Fruit fly (Drosophila melanogaster) whole organism, prepupa: ENCODE data around the gene Cp18.

Experiments
- Blimp-1 ChIP-seq: fragments of 200-800 bp; sonication (Bioruptor generic); optimal IDR thresholded peaks from 3 replicates; lab custom pipeline; 2017; ENCODE audit warnings: missing biosample characterization, missing genetic modification characterization, mild to moderate bottlenecking, moderate library complexity, missing genetic modification reagents
- CG11294 ChIP-seq: fragments of 200-800 bp; sonication (Bioruptor generic); IDR thresholded peaks from 2 replicates; pipeline ENCODE4 v1.3.6; 2022; ENCODE audit warnings: missing biosample characterization, missing genetic modification characterization
- CG11762 ChIP-seq: fragments of 200-800 bp; sonication (Bioruptor generic); optimal IDR thresholded peaks from 3 replicates; lab custom pipeline; 2016; ENCODE audit warnings: missing biosample characterization, missing genetic modification characterization; ENCODE audit not compliant: insufficient read depth
- CG11902 ChIP-seq: fragments of 200-800 bp; sonication (Bioruptor generic); optimal IDR thresholded peaks from 3 replicates; lab custom pipeline; 2016; ENCODE audit warnings: missing biosample characterization, missing genetic modification characterization
- CG15336 ChIP-seq: fragments of 200-800 bp; sonication (Bioruptor generic); IDR thresholded peaks from 2 replicates; pipeline ENCODE4 v1.3.6; 2022; ENCODE audit warnings: missing biosample characterization, missing genetic modification characterization
- CG1621 ChIP-seq: fragments of 200-800 bp; sonication (Bioruptor generic); optimal IDR thresholded peaks from 3 replicates; lab custom pipeline; 2018; ENCODE audit warnings: missing biosample characterization, mild to moderate bottlenecking, missing genetic modification characterization
- CG3032 ChIP-seq: fragments of 200-800 bp; optimal IDR thresholded peaks from 2 replicates; lab custom pipeline; 2019; ENCODE audit warnings: missing biosample characterization, mild to moderate bottlenecking, missing genetic modification characterization, moderate library complexity
- CG34406 ChIP-seq: fragments of 200-800 bp; sonication (Bioruptor generic); optimal IDR thresholded peaks from 3 replicates; lab custom pipeline; 2016; ENCODE audit warnings: missing biosample characterization, missing genetic modification characterization
- CG4318 ChIP-seq: fragments of 200-800 bp; sonication (Bioruptor generic); optimal IDR thresholded peaks from 3 replicates; lab custom pipeline; 2017; ENCODE audit warnings: missing biosample characterization, mild to moderate bottlenecking, missing genetic modification characterization
- CG6163 ChIP-seq: fragments of 200-800 bp; sonication (Bioruptor generic); IDR thresholded peaks from 3 replicates; pipeline ENCODE4 v1.3.6; 2022; ENCODE audit warnings: missing biosample characterization, missing genetic modification characterization
- CG6276 ChIP-seq: fragments of 200-800 bp; sonication (Bioruptor generic); optimal IDR thresholded peaks from 2 replicates; lab custom pipeline; 2017; ENCODE audit warnings: missing biosample characterization, mild to moderate bottlenecking, missing genetic modification characterization
- CG6792 ChIP-seq: fragments of 200-800 bp; sonication (Bioruptor generic); optimal IDR thresholded peaks from 3 replicates; lab custom pipeline; 2016; ENCODE audit warnings: missing biosample characterization, missing genetic modification characterization
- CG6854 ChIP-seq: fragments of 200-800 bp; sonication (Bioruptor generic); optimal IDR thresholded peaks from 2 replicates; lab custom pipeline; 2017; ENCODE audit warnings: missing biosample characterization, mild to moderate bottlenecking, missing genetic modification characterization
- CG7368 ChIP-seq: fragments of 200-800 bp; sonication (Bioruptor generic); optimal IDR thresholded peaks from 3 replicates; lab custom pipeline; 2016; ENCODE audit warnings: missing biosample characterization, missing genetic modification characterization
- CG8119 ChIP-seq: fragments of 200-800 bp; sonication (Bioruptor generic); IDR thresholded peaks from 3 replicates; pipeline ENCODE4 v1.3.6; 2022; ENCODE audit warnings: missing biosample characterization, missing genetic modification characterization
- CG8319 ChIP-seq: fragments of 200-800 bp; sonication (Bioruptor generic); optimal IDR thresholded peaks from 3 replicates; lab custom pipeline; 2016; ENCODE audit warnings: missing biosample characterization, missing genetic modification characterization
- CG9139 ChIP-seq: fragments of 200-800 bp; sonication (Bioruptor generic); optimal IDR thresholded peaks from 3 replicates; lab custom pipeline; 2017; ENCODE audit warnings: missing biosample characterization, mild to moderate bottlenecking, missing genetic modification characterization
- Eip75B ChIP-seq: fragments of 200-800 bp; sonication (Bioruptor generic); optimal IDR thresholded peaks from 3 replicates; lab custom pipeline; 2016; ENCODE audit warnings: missing biosample characterization, missing genetic modification characterization
- Eip78C ChIP-seq: fragments of 200-800 bp; sonication (Bioruptor generic); peaks from one replicate; lab custom pipeline; 2016; ENCODE audit warnings: missing biosample characterization, missing genetic modification characterization
- Eip93F ChIP-seq: fragments of 200-800 bp; sonication (Bioruptor generic); optimal IDR thresholded peaks from 2 replicates; lab custom pipeline; 2016; ENCODE audit warnings: missing biosample characterization, mild to moderate bottlenecking, missing genetic modification characterization
- Ets21C ChIP-seq: fragments of 200-800 bp; sonication (Bioruptor generic); optimal IDR thresholded peaks from 3 replicates; lab custom pipeline; 2016; ENCODE audit warnings: missing biosample characterization, missing genetic modification characterization
- Ets96B ChIP-seq: fragments of 200-800 bp; optimal IDR thresholded peaks from 2 replicates; lab custom pipeline; 2019; ENCODE audit warnings: missing biosample characterization, mild to moderate bottlenecking, missing genetic modification characterization, moderate library complexity
- Gug ChIP-seq: fragments of 200-800 bp; sonication (Bioruptor generic); IDR thresholded peaks from 2 replicates; pipeline ENCODE4 v1.3.6; 2022; ENCODE audit warnings: missing biosample characterization, missing genetic modification characterization
- Hr38 ChIP-seq: sonication (Bioruptor generic); optimal IDR thresholded peaks from 2 replicates; lab custom pipeline; 2016; ENCODE audit warnings: missing biosample characterization, missing genetic modification characterization
- Hr39 ChIP-seq: fragments of 200-800 bp; sonication (Bioruptor generic); optimal IDR thresholded peaks from 2 replicates; lab custom pipeline; 2016; ENCODE audit warnings: missing biosample characterization, missing genetic modification characterization
- Hr4 ChIP-seq: fragments of 200-800 bp; sonication (Bioruptor generic); optimal IDR thresholded peaks from 3 replicates; lab custom pipeline; 2016; ENCODE audit warnings: missing biosample characterization, missing genetic modification characterization
- Lpt ChIP-seq: fragments of 200-800 bp; sonication (Bioruptor generic); optimal IDR thresholded peaks from 3 replicates; lab custom pipeline; 2016; ENCODE audit warnings: missing biosample characterization, missing genetic modification characterization
- Met ChIP-seq: fragments of 200-800 bp; sonication (Bioruptor generic); optimal IDR thresholded peaks from 3 replicates; lab custom pipeline; 2016; ENCODE audit warnings: missing biosample characterization, missing genetic modification characterization
- OdsH ChIP-seq: fragments of 200-800 bp; sonication (Bioruptor generic); optimal IDR thresholded peaks from 3 replicates; lab custom pipeline; 2016; ENCODE audit warnings: missing biosample characterization, missing genetic modification characterization
- Smox ChIP-seq: fragments of 200-800 bp; sonication (Bioruptor generic); optimal IDR thresholded peaks from 3 replicates; lab custom pipeline; 2016; ENCODE audit warnings: missing biosample characterization, missing genetic modification characterization
- Sox102F ChIP-seq: fragments of 200-800 bp; sonication (Bioruptor generic); optimal IDR thresholded peaks from 2 replicates; lab custom pipeline; 2016; ENCODE audit warnings: missing biosample characterization, mild to moderate bottlenecking, missing genetic modification characterization
- Sox14 ChIP-seq: fragments of 200-800 bp; sonication (Bioruptor generic); optimal IDR thresholded peaks from 3 replicates; lab custom pipeline; 2016; ENCODE audit warnings: missing biosample characterization, missing genetic modification characterization
- Sox15 ChIP-seq: fragments of 200-800 bp; sonication (Bioruptor generic); optimal IDR thresholded peaks from 3 replicates; lab custom pipeline; 2016; ENCODE audit warnings: missing biosample characterization, missing genetic modification characterization
- acj6 ChIP-seq: fragments of 200-800 bp; sonication (Bioruptor generic); optimal IDR thresholded peaks from 3 replicates; lab custom pipeline; 2016; ENCODE audit warnings: missing biosample characterization, missing genetic modification characterization
- dac ChIP-seq: fragments of 200-800 bp; sonication (Bioruptor generic); optimal IDR thresholded peaks from 2 replicates; lab custom pipeline; 2017; ENCODE audit warnings: missing biosample characterization, mild to moderate bottlenecking, missing genetic modification characterization
- dsx ChIP-seq: fragments of 200-800 bp; optimal IDR thresholded peaks from 3 replicates; lab custom pipeline; 2019; ENCODE audit warnings: missing biosample characterization, mild to moderate bottlenecking, missing genetic modification characterization, moderate library complexity; ENCODE audit not compliant: poor library complexity, severe bottlenecking
- esn ChIP-seq: fragments of 200-800 bp; sonication (Bioruptor generic); optimal IDR thresholded peaks from 2 replicates; lab custom pipeline; 2016; ENCODE audit warnings: missing biosample characterization, mild to moderate bottlenecking, missing genetic modification characterization, moderate library complexity
- fd85E ChIP-seq: fragments of 200-800 bp; sonication (Bioruptor generic); optimal IDR thresholded peaks from 3 replicates; lab custom pipeline; 2016; ENCODE audit warnings: missing biosample characterization, missing genetic modification characterization
- fkh ChIP-seq: fragments of 200-800 bp; sonication (Bioruptor generic); optimal IDR thresholded peaks from 3 replicates; lab custom pipeline; 2017; ENCODE audit warnings: missing biosample characterization, mild to moderate bottlenecking, missing genetic modification characterization, moderate library complexity
- pdm3 ChIP-seq: fragments of 200-800 bp; sonication (Bioruptor generic); optimal IDR thresholded peaks from 3 replicates; lab custom pipeline; 2016; ENCODE audit warnings: missing biosample characterization, missing genetic modification characterization
- ss ChIP-seq, 2 experiments: fragments of 200-800 bp; sonication (Bioruptor generic); optimal IDR thresholded peaks; 2 replicates in 1 of 2; 3 replicates in 1 of 2; lab custom pipeline; 2017 to 2018; ENCODE audit warnings: mild to moderate bottlenecking in 2 of 2, missing biosample characterization in 2 of 2, missing genetic modification characterization in 2 of 2, moderate library complexity in 1 of 2
- svp ChIP-seq: fragments of 200-800 bp; sonication (Bioruptor generic); peaks from one replicate; lab custom pipeline; 2016; ENCODE audit warnings: missing biosample characterization, missing genetic modification characterization
- topi ChIP-seq: fragments of 200-800 bp; sonication (Bioruptor generic); optimal IDR thresholded peaks from 3 replicates; lab custom pipeline; 2016; ENCODE audit warnings: missing biosample characterization, missing genetic modification characterization
- vri ChIP-seq: fragments of 200-800 bp; sonication (Bioruptor generic); optimal IDR thresholded peaks from 3 replicates; lab custom pipeline; 2016; ENCODE audit warnings: missing biosample characterization, mild to moderate bottlenecking, missing genetic modification characterization

Gene Cp18

DNA sequence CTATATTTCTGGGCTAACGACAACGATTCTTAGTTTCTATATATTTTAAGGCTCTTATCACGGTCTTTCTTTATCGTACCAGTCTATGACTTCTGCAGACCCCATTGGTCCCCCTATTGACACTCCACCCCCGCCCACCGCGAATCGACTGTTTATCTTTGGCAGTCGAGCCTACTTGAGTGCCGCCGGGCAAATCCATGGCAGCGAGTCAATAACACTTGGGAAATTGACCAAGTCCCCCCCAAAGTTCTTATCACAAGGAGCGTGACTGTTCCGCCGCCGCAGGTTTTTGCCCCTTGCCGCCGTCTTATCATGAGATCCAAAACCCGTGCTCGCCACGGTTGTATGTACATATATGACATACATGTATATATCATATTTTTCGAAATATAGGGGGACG is 27.0 kb upstream of the Cp18 start:
- TF ChIP-seq CG3032 (tag; lab: Kevin White, UChicago) (no peak), Gug (GFP tag; lab: Robert Waterston, UW) (peak; percentile 41; the same call in 1 of the 2 replicates), OdsH (GFP tag; lab: Kevin White, UChicago) (peak; percentile 2), Ets96B (tag; lab: Kevin White, UChicago) (no peak), Hr4 (GFP tag; lab: Kevin White, UChicago) (no peak), CG34406 (GFP tag; lab: Kevin White, UChicago) (peak; percentile 13), Eip93F (GFP tag; lab: Kevin White, UChicago) (peak; percentile 29), dac (GFP tag; lab: Kevin White, UChicago) (no peak), Blimp-1 (GFP tag; lab: Kevin White, UChicago) (no peak), CG6163 (GFP tag; lab: Robert Waterston, UW) (peak; percentile 58; the same call in 1 of the 3 replicates), svp (peak; percentile 92), ss (GFP tag; optimal IDR thresholded peaks at IDR 0.05; lab: Kevin White, UChicago) (no peak), Eip78C (peak; percentile 32), vri (GFP tag; lab: Kevin White, UChicago) (peak; percentile 54), Sox15 (GFP tag; lab: Kevin White, UChicago) (no peak), CG8319 (GFP tag; lab: Kevin White, UChicago) (no peak), CG9139 (GFP tag; lab: Kevin White, UChicago) (no peak), Met (GFP tag; lab: Kevin White, UChicago) (peak; percentile 26), CG8119 (GFP tag; lab: Robert Waterston, UW) (no peak), fkh (GFP tag; lab: Kevin White, UChicago) (peak; percentile 90)

dm6 chr3L:8700054-8700642 is 26.4 kb upstream of the Cp18 start:
- no peak for TF ChIP-seq ss (GFP tag; optimal IDR thresholded peaks at IDR 0.05; lab: Kevin White, UChicago)
- TF ChIP-seq Sox14 (GFP tag; lab: Kevin White, UChicago): no peak
- TF ChIP-seq Eip93F (GFP tag; lab: Kevin White, UChicago): no peak
- TF ChIP-seq dac (GFP tag; lab: Kevin White, UChicago): no peak
- TF ChIP-seq svp: peak; percentile 95
- no peak for TF ChIP-seq CG34406 (GFP tag; lab: Kevin White, UChicago)
- no peak for TF ChIP-seq Eip78C
- TF ChIP-seq Hr38 (GFP tag; lab: Kevin White, UChicago): no peak
- no peak for TF ChIP-seq dsx
- TF ChIP-seq CG8119 (GFP tag; lab: Robert Waterston, UW): no peak
- TF ChIP-seq vri (GFP tag; lab: Kevin White, UChicago): no peak
- no peak for TF ChIP-seq Sox15 (GFP tag; lab: Kevin White, UChicago)
- no peak for TF ChIP-seq acj6 (GFP tag; lab: Kevin White, UChicago)
- peak; percentile 92 for TF ChIP-seq fkh (GFP tag; lab: Kevin White, UChicago)
- TF ChIP-seq CG11294 (GFP tag; lab: Robert Waterston, UW): no peak
- TF ChIP-seq, all 60 proteins: peak for 2

dm6 chr3L:8700643-8701208 is 25.9 kb upstream of the Cp18 start:
- TF ChIP-seq CG9139 (GFP tag; lab: Kevin White, UChicago) (no peak), CG4318 (peak; percentile 48), Lpt (peak; percentile 38), CG1621 (tag; lab: Kevin White, UChicago) (peak; percentile 67), Eip75B (GFP tag; lab: Kevin White, UChicago) (peak; percentile 64), Sox102F (peak; percentile 39), fd85E (GFP tag; lab: Kevin White, UChicago) (no peak), OdsH (GFP tag; lab: Kevin White, UChicago) (peak; percentile 80), Hr38 (GFP tag; lab: Kevin White, UChicago) (no peak), esn (GFP tag; lab: Kevin White, UChicago) (peak; percentile 55), fkh (GFP tag; lab: Kevin White, UChicago) (peak; percentile 60), Smox (GFP tag; lab: Kevin White, UChicago) (peak; percentile 53), CG11762 (GFP tag; lab: Kevin White, UChicago) (peak; percentile 42), CG7368 (GFP tag; lab: Kevin White, UChicago) (peak; percentile 17), CG6792 (GFP tag; lab: Kevin White, UChicago) (peak; percentile 61), Eip93F (GFP tag; lab: Kevin White, UChicago) (no peak), Ets21C (GFP tag; lab: Kevin White, UChicago) (peak; percentile 40), ss (GFP tag; optimal IDR thresholded peaks at IDR 0.05; lab: Kevin White, UChicago) (peak in 1 of 2 experiments; percentile 20), CG11902 (GFP tag; lab: Kevin White, UChicago) (peak; percentile 32), Hr39 (GFP tag; lab: Kevin White, UChicago) (peak; percentile 64), CG6854 (GFP tag; lab: Kevin White, UChicago) (no peak), CG6276 (GFP tag; lab: Kevin White, UChicago) (peak; percentile 60), Sox14 (GFP tag; lab: Kevin White, UChicago) (peak; percentile 79), CG15336 (GFP tag; lab: Robert Waterston, UW) (peak; percentile 82), topi (GFP tag; lab: Kevin White, UChicago) (peak; percentile 52), CG8319 (GFP tag; lab: Kevin White, UChicago) (no peak), pdm3 (peak; percentile 76)
